Fruit fly (Drosophila melanogaster) whole organism, pupa: ENCODE measurements around the gene Rtel1.

Experiments used
- CG10348 ChIP-seq: fragments of 200-800 bp; sonication (Bioruptor generic); IDR thresholded peaks from 2 replicates; pipeline ENCODE4 v1.3.6; 2022; ENCODE audit warnings: missing biosample characterization, missing genetic modification characterization
- CG12605 ChIP-seq: fragments of 200-800 bp; sonication (Bioruptor generic); IDR thresholded peaks from 2 replicates; pipeline ENCODE4 v1.3.6; 2022; ENCODE audit warnings: missing biosample characterization, missing genetic modification characterization
- CG13204 ChIP-seq: fragments of 200-800 bp; sonication (Bioruptor generic); optimal IDR thresholded peaks from 2 replicates; lab custom pipeline; 2018; ENCODE audit warnings: missing biosample characterization, mild to moderate bottlenecking, missing genetic modification characterization, moderate library complexity
- CG14655 ChIP-seq: fragments of 200-800 bp; sonication (Bioruptor generic); optimal IDR thresholded peaks from 3 replicates; lab custom pipeline; 2017; ENCODE audit warnings: mild to moderate bottlenecking, missing biosample characterization, missing genetic modification reagents, missing genetic modification characterization
- CG15710 ChIP-seq: fragments of 200-800 bp; sonication (Bioruptor generic); optimal IDR thresholded peaks from 2 replicates; lab custom pipeline; 2018; ENCODE audit warnings: missing biosample characterization, mild to moderate bottlenecking, missing genetic modification characterization, moderate library complexity
- CG17806 ChIP-seq: fragments of 200-800 bp; sonication (Bioruptor generic); optimal IDR thresholded peaks from 2 replicates; lab custom pipeline; 2018; ENCODE audit warnings: missing biosample characterization, mild to moderate bottlenecking, missing genetic modification characterization, moderate library complexity
- CG32121 ChIP-seq: fragments of 200-800 bp; sonication (Bioruptor generic); IDR thresholded peaks from 2 replicates; pipeline ENCODE4 v1.3.6; 2022; ENCODE audit warnings: missing biosample characterization, missing genetic modification characterization
- CG34367 ChIP-seq: fragments of 200-800 bp; sonication (Bioruptor generic); optimal IDR thresholded peaks from 2 replicates; lab custom pipeline; 2018; ENCODE audit warnings: missing biosample characterization, mild to moderate bottlenecking, missing genetic modification characterization
- CG4496 ChIP-seq: fragments of 200-800 bp; sonication (Bioruptor generic); IDR thresholded peaks from 3 replicates; pipeline ENCODE4 v1.3.6; 2022; ENCODE audit warnings: missing biosample characterization, missing genetic modification characterization
- CG8159 ChIP-seq: fragments of 200-800 bp; sonication (Bioruptor generic); optimal IDR thresholded peaks from 3 replicates; lab custom pipeline; 2018; ENCODE audit warnings: missing biosample characterization, mild to moderate bottlenecking, missing genetic modification characterization, moderate library complexity
- CG8301 ChIP-seq: fragments of 200-800 bp; sonication (Bioruptor generic); optimal IDR thresholded peaks from 2 replicates; lab custom pipeline; 2018; ENCODE audit warnings: missing biosample characterization, mild to moderate bottlenecking, missing genetic modification characterization
- CG9948 ChIP-seq: fragments of 200-800 bp; sonication (Bioruptor generic); optimal IDR thresholded peaks from 2 replicates; lab custom pipeline; 2018; ENCODE audit warnings: missing biosample characterization, mild to moderate bottlenecking, missing genetic modification characterization, moderate library complexity
- D1 ChIP-seq: fragments of 200-800 bp; sonication (Bioruptor generic); optimal IDR thresholded peaks from 2 replicates; lab custom pipeline; 2018; ENCODE audit warnings: missing biosample characterization, mild to moderate bottlenecking, missing genetic modification characterization, moderate library complexity
- EcR ChIP-seq: fragments of 200-800 bp; sonication (Bioruptor generic); optimal IDR thresholded peaks from 3 replicates; lab custom pipeline; 2019; ENCODE audit warnings: missing biosample characterization, missing genetic modification characterization, mild to moderate bottlenecking, moderate library complexity, missing genetic modification reagents
- Ets98B ChIP-seq: fragments of 200-800 bp; sonication (Bioruptor generic); IDR thresholded peaks from 2 replicates; pipeline ENCODE4 v1.3.6; 2022; ENCODE audit warnings: missing biosample characterization, missing genetic modification characterization
- Pif1A ChIP-seq: fragments of 200-800 bp; sonication (Bioruptor generic); optimal IDR thresholded peaks from 3 replicates; lab custom pipeline; 2016; ENCODE audit warnings: missing biosample characterization, missing genetic modification characterization
- Pif1B ChIP-seq: fragments of 200-800 bp; sonication (Bioruptor generic); optimal IDR thresholded peaks from 3 replicates; lab custom pipeline; 2016; ENCODE audit warnings: missing biosample characterization, missing genetic modification characterization
- Snoo ChIP-seq: fragments of 200-800 bp; sonication (Bioruptor generic); optimal IDR thresholded peaks from 3 replicates; lab custom pipeline; 2017; ENCODE audit warnings: missing biosample characterization, mild to moderate bottlenecking, missing genetic modification characterization, inconsistent platforms
- fd96Ca ChIP-seq: fragments of 200-800 bp; sonication (Bioruptor generic); IDR thresholded peaks from 3 replicates; pipeline ENCODE4 v1.3.6; 2022; ENCODE audit warnings: missing biosample characterization, missing genetic modification characterization
- gl ChIP-seq: fragments of 200-800 bp; sonication (Bioruptor generic); optimal IDR thresholded peaks from 2 replicates; lab custom pipeline; 2018; ENCODE audit warnings: missing biosample characterization, mild to moderate bottlenecking, missing genetic modification characterization
- rn ChIP-seq: fragments of 200-800 bp; sonication (Bioruptor generic); IDR thresholded peaks from 2 replicates; pipeline ENCODE4 v1.3.6; 2022; ENCODE audit warnings: missing biosample characterization, missing genetic modification characterization

Gene Rtel1

DNA sequence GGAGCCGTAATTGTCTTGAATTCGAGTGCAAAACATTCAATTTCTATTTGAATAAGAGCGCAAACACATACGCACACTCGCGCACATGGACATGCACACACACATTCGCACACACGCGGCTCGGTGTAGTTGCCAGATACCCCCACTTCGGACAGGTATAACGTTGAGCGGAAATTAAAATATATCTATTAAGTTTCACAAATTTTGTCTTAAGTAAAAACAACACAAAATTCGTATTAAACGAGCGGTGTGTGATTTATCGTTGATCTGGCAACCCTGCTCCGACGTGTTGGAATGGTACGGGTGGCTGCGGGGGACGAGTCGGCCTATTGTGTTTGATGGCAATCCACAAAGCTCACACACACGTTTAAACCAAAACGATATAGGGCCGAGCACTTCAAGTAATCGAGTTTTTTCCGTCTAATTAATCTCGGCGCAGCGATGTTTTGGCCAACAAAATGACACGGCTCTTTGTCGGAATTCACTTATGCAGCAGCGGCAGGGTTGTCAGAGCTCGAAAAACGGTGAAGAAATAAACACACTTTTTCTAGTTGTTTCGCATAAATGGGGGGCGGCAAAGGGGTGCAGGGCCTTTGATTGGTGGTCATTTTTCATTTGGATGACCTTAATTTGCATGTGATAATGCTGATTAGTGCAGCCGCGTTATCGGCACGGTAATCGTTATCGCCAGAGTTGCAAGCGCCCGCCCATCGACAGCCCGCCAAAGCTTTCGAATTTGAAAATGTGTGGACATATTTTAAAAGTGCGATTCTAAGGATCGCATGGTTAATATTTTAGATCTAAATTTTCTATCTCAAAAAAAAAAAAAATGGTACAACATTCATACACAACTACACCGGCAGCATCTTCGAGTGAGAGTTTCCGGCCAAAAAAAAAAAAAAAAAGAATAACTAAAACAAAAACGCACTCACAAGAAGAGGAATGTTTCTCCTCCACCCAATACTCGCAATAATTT, 1.4 kb upstream of the Rtel1 start:
- TF ChIP-seq Ets98B (peak; percentile 86), CG34367 (tag; lab: Kevin White, UChicago) (peak; percentile 69), CG8159 (tag; lab: Kevin White, UChicago) (peak; percentile 73), CG4496 (GFP tag; lab: Robert Waterston, UW) (peak; percentile 92), CG17806 (tag; lab: Kevin White, UChicago) (peak; percentile 57), CG8301 (peak; percentile 75), CG32121 (GFP tag; lab: Robert Waterston, UW) (peak; percentile 72), gl (tag; lab: Kevin White, UChicago) (peak; percentile 50), D1 (tag; lab: Kevin White, UChicago) (no peak), fd96Ca (GFP tag; lab: Robert Waterston, UW) (peak; percentile 87), CG10348 (GFP tag; lab: Robert Waterston, UW) (no peak; the same call in 1 of the 2 replicates), Snoo (peak; percentile 66), CG13204 (GFP tag; lab: Kevin White, UChicago) (no peak), CG15710 (tag; lab: Kevin White, UChicago) (peak; percentile 69), CG12605 (GFP tag; lab: Robert Waterston, UW) (peak; percentile 86), CG14655 (GFP tag; lab: Kevin White, UChicago) (peak; percentile 76), EcR (GFP tag; lab: Kevin White, UChicago) (no peak), Pif1A (GFP tag; lab: Kevin White, UChicago) (peak; percentile 71), CG9948 (tag; lab: Kevin White, UChicago) (peak; percentile 56), rn (peak; percentile 75; the same call in 1 of the 2 replicates), Pif1B (GFP tag; lab: Kevin White, UChicago) (peak; percentile 56)

DNA sequence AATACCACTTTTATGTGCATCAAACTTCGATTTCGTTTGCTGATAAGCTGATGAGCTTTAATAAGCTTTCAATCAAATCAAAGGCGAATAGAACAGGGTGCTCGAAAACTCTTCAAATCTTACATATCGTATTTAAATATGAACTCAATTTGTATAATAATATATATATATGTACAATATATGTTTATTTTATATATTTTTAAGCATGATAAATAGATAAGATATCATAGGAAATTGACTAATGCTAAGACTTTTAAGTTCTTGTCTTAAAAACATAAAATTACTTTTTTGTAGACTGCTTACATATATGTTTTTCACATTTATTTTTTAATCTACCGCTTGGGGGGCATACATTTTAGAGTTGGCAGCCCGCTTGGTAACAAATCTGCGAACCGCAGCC, 4.4 kb downstream of the Rtel1 start, which contains the start of gene CG15772:
Gene CG15772, plus strand, starts transcription at position 301 of the 400 bp plus-strand sequence.
- no peak for TF ChIP-seq Snoo

DNA sequence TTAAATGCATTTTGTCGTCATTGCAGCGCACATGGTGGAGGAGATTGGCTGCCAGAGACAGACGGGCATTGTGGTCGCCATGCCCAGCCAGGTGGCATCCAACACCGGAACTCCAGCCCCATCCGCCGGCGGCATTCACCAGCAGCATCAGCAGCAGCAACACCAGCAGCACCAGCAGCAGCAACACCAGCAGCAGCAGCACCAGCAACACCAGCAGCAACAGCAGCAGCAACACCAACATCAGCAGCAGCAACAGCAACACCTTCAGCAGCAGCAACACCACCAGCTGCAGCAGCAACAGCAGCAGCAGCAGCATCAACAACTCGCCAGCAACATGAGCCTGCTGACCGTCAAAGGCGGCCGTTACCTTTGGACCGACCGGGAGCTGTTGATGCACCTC, 5.3 kb downstream of the Rtel1 start:
- TF ChIP-seq CG32121 (GFP tag; lab: Robert Waterston, UW), result no peak
- no peak for TF ChIP-seq CG9948 (tag; lab: Kevin White, UChicago)
- TF ChIP-seq CG34367 (tag; lab: Kevin White, UChicago), result no peak
- TF ChIP-seq fd96Ca (GFP tag; lab: Robert Waterston, UW), result no peak
- no peak for TF ChIP-seq Pif1B (GFP tag; lab: Kevin White, UChicago)

DNA sequence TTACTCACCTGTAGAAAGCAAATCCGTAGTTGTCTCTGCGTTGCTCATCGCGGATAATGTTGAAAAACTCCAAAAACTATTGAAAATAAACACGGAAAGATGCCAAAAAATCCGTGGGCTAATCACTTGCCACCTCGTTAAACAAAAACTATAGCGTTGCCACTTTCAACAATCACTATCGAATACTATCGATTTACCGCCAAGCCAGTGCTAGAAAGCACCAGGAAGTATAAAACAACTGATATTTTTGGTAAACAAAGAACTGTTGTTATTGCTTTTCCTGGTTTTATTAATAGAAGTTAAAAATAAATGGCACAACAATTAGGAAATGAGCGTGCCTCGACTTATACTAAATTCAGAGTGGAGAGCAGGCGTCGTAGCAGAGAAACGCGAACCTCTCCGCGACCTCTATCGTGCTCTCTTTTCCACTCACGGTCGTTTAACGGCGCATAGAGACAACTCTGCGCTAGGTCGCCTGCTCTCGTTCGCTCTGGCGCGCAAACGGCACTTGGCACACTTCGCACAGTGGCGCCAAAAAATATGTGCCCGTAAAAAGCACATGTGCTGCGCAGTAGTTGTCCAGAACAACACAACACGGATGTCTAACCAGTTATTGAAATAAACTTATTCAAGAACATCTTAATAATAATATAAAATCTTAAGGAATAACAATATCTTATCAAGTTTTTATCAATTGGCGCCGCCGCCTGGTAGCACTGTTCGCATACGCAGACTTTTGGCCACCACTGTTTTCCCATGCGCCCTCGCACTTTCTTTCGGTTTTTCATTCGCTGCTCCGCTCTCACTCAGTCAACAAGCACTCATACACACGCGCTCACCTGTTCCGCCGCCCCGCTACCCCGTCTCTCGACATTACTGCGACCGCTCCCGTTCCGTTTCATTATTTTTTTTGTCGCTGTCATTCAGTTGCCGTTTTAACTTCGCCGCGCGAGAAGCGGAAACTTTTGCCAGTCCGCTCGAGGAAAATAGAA, 7.6 kb downstream of the Rtel1 start, which contains the start of the genes lin-52 and CG15771:
Gene lin-52, minus strand, starts transcription at position 122 of the 992 bp plus-strand sequence.
Gene CG15771, plus strand, starts transcription at position 738 of the 992 bp plus-strand sequence.
- TF ChIP-seq Pif1A (GFP tag; lab: Kevin White, UChicago) (peak; percentile 95), CG32121 (GFP tag; lab: Robert Waterston, UW) (peak; percentile 97), gl (tag; lab: Kevin White, UChicago) (peak; percentile 90), CG9948 (tag; lab: Kevin White, UChicago) (peak; percentile 94), CG4496 (GFP tag; lab: Robert Waterston, UW) (peak; percentile 95), CG13204 (GFP tag; lab: Kevin White, UChicago) (peak; percentile 100), CG8159 (tag; lab: Kevin White, UChicago) (peak; percentile 96), rn (peak; percentile 77), CG15710 (tag; lab: Kevin White, UChicago) (peak; percentile 95), D1 (tag; lab: Kevin White, UChicago) (no peak), CG12605 (GFP tag; lab: Robert Waterston, UW) (peak; percentile 90), EcR (GFP tag; lab: Kevin White, UChicago) (peak; percentile 59), fd96Ca (GFP tag; lab: Robert Waterston, UW) (peak; percentile 97), CG8301 (peak; percentile 96), CG10348 (GFP tag; lab: Robert Waterston, UW) (peak; percentile 87), CG34367 (tag; lab: Kevin White, UChicago) (peak; percentile 92), Snoo (peak; percentile 97), Ets98B (peak; percentile 92), CG14655 (GFP tag; lab: Kevin White, UChicago) (peak; percentile 97), Pif1B (GFP tag; lab: Kevin White, UChicago) (peak; percentile 94), CG17806 (tag; lab: Kevin White, UChicago) (peak; percentile 91)

dm6 chrX:5756146-5756545, 8.6 kb downstream of the Rtel1 start:
- no peak for TF ChIP-seq rn
- TF ChIP-seq CG8159 (tag; lab: Kevin White, UChicago), result no peak
- TF ChIP-seq Pif1B (GFP tag; lab: Kevin White, UChicago), result no peak
- no peak for TF ChIP-seq EcR (GFP tag; lab: Kevin White, UChicago)
- no peak for TF ChIP-seq CG17806 (tag; lab: Kevin White, UChicago)
- TF ChIP-seq CG14655 (GFP tag; lab: Kevin White, UChicago), result no peak
- TF ChIP-seq D1 (tag; lab: Kevin White, UChicago), result no peak
- no peak for TF ChIP-seq Snoo
- no peak for TF ChIP-seq CG8301
- no peak for TF ChIP-seq CG34367 (tag; lab: Kevin White, UChicago)
- no peak for TF ChIP-seq CG12605 (GFP tag; lab: Robert Waterston, UW)
- TF ChIP-seq CG10348 (GFP tag; lab: Robert Waterston, UW), result no peak
- no peak for TF ChIP-seq CG32121 (GFP tag; lab: Robert Waterston, UW)
- TF ChIP-seq Pif1A (GFP tag; lab: Kevin White, UChicago), result no peak
